Worm (Caenorhabditis elegans) whole organism, young adult: Measurements from ENCODE around the gene timp-1.
A peak's percentile ranks its signal among the peaks of the same experiment; 100 is the strongest.

Experiments used
- B0019.2 ChIP-seq: fragments of 200-800 bp; sonication (Bioruptor generic); conservative IDR thresholded peaks from 2 replicates; pipeline ENCODE4 v1.3.6; 2022; ENCODE audit warnings: missing genetic modification reagents, missing genetic modification characterization, missing compliant biosample characterization
- B0035.1 ChIP-seq: sonication (generic microtip); optimal IDR thresholded peaks from 2 replicates; lab custom pipeline; 2016; ENCODE audit warnings: missing genetic modification characterization, mild to moderate bottlenecking, missing compliant biosample characterization, missing genotype, missing genetic modification reagents
- C06A6.2 ChIP-seq: fragments of 200-800 bp; sonication (Bioruptor generic); conservative IDR thresholded peaks from 2 replicates; pipeline ENCODE4 v1.3.6; 2022; ENCODE audit warnings: missing genetic modification characterization, missing compliant biosample characterization
- F33H1.4 ChIP-seq: fragments of 200-800 bp; sonication (Bioruptor generic); IDR thresholded peaks from 2 replicates; pipeline ENCODE4 v1.3.6; 2022; ENCODE audit warnings: missing genetic modification reagents, missing genetic modification characterization, missing compliant biosample characterization
- F37B4.10 ChIP-seq: fragments of 200-800 bp; sonication (Bioruptor generic); IDR thresholded peaks from 2 replicates; pipeline ENCODE4 v1.3.6; 2022; ENCODE audit warnings: missing genetic modification characterization, missing compliant biosample characterization
- F39B2.1 ChIP-seq: fragments of 200-800 bp; sonication (Bioruptor generic); IDR thresholded peaks from 2 replicates; pipeline ENCODE4 v1.3.6; 2022; ENCODE audit warnings: missing genetic modification reagents, missing genetic modification characterization, missing compliant biosample characterization
- F57A8.1 ChIP-seq: fragments of 200-800 bp; sonication (Bioruptor generic); optimal IDR thresholded peaks from 2 replicates; lab custom pipeline; 2018; ENCODE audit warnings: mild to moderate bottlenecking, missing genetic modification characterization, moderate library complexity, missing compliant biosample characterization
- K11D2.4 ChIP-seq: fragments of 200-800 bp; sonication (Bioruptor generic); IDR thresholded peaks from 2 replicates; pipeline ENCODE4 v1.3.6; 2022; ENCODE audit warnings: missing genetic modification reagents, missing genetic modification characterization, missing compliant biosample characterization
- Y53G8AR.9 ChIP-seq: fragments of 200-800 bp; sonication (Bioruptor generic); conservative IDR thresholded peaks from 2 replicates; pipeline ENCODE4 v1.3.6; 2022; ENCODE audit warnings: missing genetic modification reagents, missing genetic modification characterization, missing compliant biosample characterization
- Y56A3A.18 ChIP-seq: fragments of 200-800 bp; sonication (Bioruptor generic); IDR thresholded peaks from 2 replicates; pipeline ENCODE4 v1.3.6; 2022; ENCODE audit warnings: missing genetic modification reagents, missing genetic modification characterization, missing compliant biosample characterization
- Y95B8A.8 ChIP-seq: fragments of 200-800 bp; sonication (Bioruptor generic); IDR thresholded peaks from 2 replicates; pipeline ENCODE4 v1.3.6; 2022; ENCODE audit warnings: missing genetic modification reagents, missing genetic modification characterization, missing compliant biosample characterization
- aptf-2 ChIP-seq: fragments of 200-800 bp; sonication (Bioruptor generic); conservative IDR thresholded peaks from 2 replicates; pipeline ENCODE4 v1.3.6; 2022; ENCODE audit warnings: missing genetic modification reagents, missing genetic modification characterization, missing compliant biosample characterization
- aptf-3 ChIP-seq: fragments of 200-800 bp; sonication (Bioruptor generic); IDR thresholded peaks from 2 replicates; pipeline ENCODE4 v1.3.6; 2022; ENCODE audit warnings: missing genetic modification characterization, missing compliant biosample characterization
- attf-6 ChIP-seq: fragments of 200-800 bp; sonication (Bioruptor generic); IDR thresholded peaks from 2 replicates; pipeline ENCODE4 v1.3.6; 2022; ENCODE audit warnings: missing genetic modification reagents, missing genetic modification characterization, missing compliant biosample characterization
- bed-2 ChIP-seq: fragments of 200-800 bp; sonication (Bioruptor generic); IDR thresholded peaks from 2 replicates; pipeline ENCODE4 v1.3.6; 2022; ENCODE audit warnings: missing genetic modification reagents, missing genetic modification characterization, missing compliant biosample characterization
- cebp-2 ChIP-seq: fragments of 200-800 bp; sonication (Bioruptor generic); IDR thresholded peaks from 2 replicates; pipeline ENCODE4 v1.3.6; 2022; ENCODE audit warnings: missing genetic modification characterization, missing compliant biosample characterization
- ceh-40 ChIP-seq: fragments of 200-800 bp; sonication (Bioruptor generic); IDR thresholded peaks from 2 replicates; pipeline ENCODE4 v1.3.6; 2022; ENCODE audit warnings: missing genetic modification characterization, missing compliant biosample characterization
- ceh-58 ChIP-seq: fragments of 200-800 bp; sonication (Bioruptor generic); IDR thresholded peaks from 2 replicates; pipeline ENCODE4 v1.3.6; 2022; ENCODE audit warnings: missing genetic modification characterization, missing compliant biosample characterization
- die-1 ChIP-seq: sonication (generic microtip); optimal IDR thresholded peaks from 2 replicates; lab custom pipeline; 2016; ENCODE audit warnings: missing genotype, mild to moderate bottlenecking, missing genetic modification characterization, missing compliant biosample characterization
- dox-1 ChIP-seq: fragments of 200-800 bp; sonication (Bioruptor generic); IDR thresholded peaks from 2 replicates; pipeline ENCODE4 v1.3.6; 2022; ENCODE audit warnings: missing genetic modification reagents, missing genetic modification characterization, missing compliant biosample characterization
- egl-18 ChIP-seq: fragments of 200-800 bp; sonication (Bioruptor generic); IDR thresholded peaks from 2 replicates; pipeline ENCODE4 v1.3.6; 2022; ENCODE audit warnings: missing genetic modification reagents, missing genetic modification characterization, missing compliant biosample characterization
- hlh-12 ChIP-seq: sonication (generic microtip); optimal IDR thresholded peaks from 2 replicates; lab custom pipeline; 2016; ENCODE audit warnings: missing genetic modification characterization, missing compliant biosample characterization
- hsf-1 ChIP-seq: fragments of 200-800 bp; sonication (Bioruptor generic); IDR thresholded peaks from 2 replicates; pipeline ENCODE4 v1.3.6; 2022; ENCODE audit warnings: missing genetic modification reagents, missing genetic modification characterization, missing compliant biosample characterization
- lin-35 ChIP-seq, 3 experiments: fragments of 150-350 bp in 2 of 3; sonication (generic microtip) in 1 of 3; optimal IDR thresholded peaks; 2 replicates each; lab custom pipeline; 2014 to 2018; ENCODE audit warnings: missing biosample characterization in 3 of 3, missing genetic modification characterization in 3 of 3, missing genetic modification reagents in 3 of 3
- lin-54 ChIP-seq: fragments of 200-800 bp; sonication (Bioruptor generic); optimal IDR thresholded peaks from 2 replicates; lab custom pipeline; 2018; ENCODE audit warnings: mild to moderate bottlenecking, missing genetic modification characterization, missing compliant biosample characterization
- lsl-1 ChIP-seq: fragments of 200-800 bp; sonication (Bioruptor generic); optimal IDR thresholded peaks from 2 replicates; lab custom pipeline; 2018; ENCODE audit warnings: mild to moderate bottlenecking, missing genetic modification characterization, moderate library complexity, missing compliant biosample characterization
- lsy-27 ChIP-seq: sonication (generic microtip); optimal IDR thresholded peaks from 2 replicates; lab custom pipeline; 2017; ENCODE audit warnings: missing genetic modification characterization, mild to moderate bottlenecking, missing compliant biosample characterization, antibody characterized with exemption, missing genotype, borderline replicate concordance; ENCODE audit not compliant: insufficient read depth
- madf-3 ChIP-seq: fragments of 200-800 bp; sonication (Bioruptor generic); IDR thresholded peaks from 2 replicates; pipeline ENCODE4 v1.3.6; 2022; ENCODE audit warnings: missing genetic modification reagents, missing genetic modification characterization, missing compliant biosample characterization
- madf-8 ChIP-seq: fragments of 200-800 bp; sonication (Bioruptor generic); conservative IDR thresholded peaks from 2 replicates; pipeline ENCODE4 v1.3.6; 2022; ENCODE audit warnings: missing genetic modification reagents, missing genetic modification characterization, missing compliant biosample characterization
- mcd-1 ChIP-seq: fragments of 200-800 bp; sonication (Bioruptor generic); IDR thresholded peaks from 2 replicates; pipeline ENCODE4 v1.3.6; 2022; ENCODE audit warnings: missing genetic modification reagents, missing genetic modification characterization, missing compliant biosample characterization
- mes-4 ChIP-seq: sonication (generic microtip); optimal IDR thresholded peaks from 2 replicates; lab custom pipeline; 2016; ENCODE audit warnings: missing genotype, missing genetic modification characterization, missing compliant biosample characterization
- nfya-1 ChIP-seq: sonication (generic microtip); optimal IDR thresholded peaks from 2 replicates; lab custom pipeline; 2017; ENCODE audit warnings: antibody characterized with exemption, missing compliant biosample characterization, missing genetic modification characterization, borderline replicate concordance; ENCODE audit not compliant: insufficient read depth
- nfyb-1 ChIP-seq: fragments of 200-800 bp; sonication (Bioruptor generic); IDR thresholded peaks from 2 replicates; pipeline ENCODE4 v1.3.6; 2022; ENCODE audit warnings: missing genetic modification reagents, missing genetic modification characterization, missing compliant biosample characterization
- nhr-120 ChIP-seq: fragments of 200-800 bp; sonication (Bioruptor generic); IDR thresholded peaks from 2 replicates; pipeline ENCODE4 v1.3.6; 2022; ENCODE audit warnings: missing genetic modification characterization, missing compliant biosample characterization
- nhr-179 ChIP-seq: sonication (generic microtip); optimal IDR thresholded peaks from 2 replicates; lab custom pipeline; 2016; ENCODE audit warnings: mild to moderate bottlenecking, missing genetic modification characterization, missing compliant biosample characterization
- rcor-1 ChIP-seq: fragments of 200-800 bp; sonication (Bioruptor generic); IDR thresholded peaks from 2 replicates; pipeline ENCODE4 v1.3.6; 2022; ENCODE audit warnings: missing genetic modification reagents, missing genetic modification characterization, missing compliant biosample characterization
- rec-8 ChIP-seq, 2 experiments: sonication (generic microtip); optimal IDR thresholded peaks; 2 replicates each; lab custom pipeline; 2016; ENCODE audit warnings: mild to moderate bottlenecking in 2 of 2, missing genetic modification characterization in 2 of 2, missing genetic modification reagents in 2 of 2, missing genotype in 2 of 2, missing biosample characterization in 1 of 2, missing compliant biosample characterization in 1 of 2, moderate library complexity in 1 of 2
- repo-1 ChIP-seq: sonication (generic microtip); optimal IDR thresholded peaks from 2 replicates; lab custom pipeline; 2017; ENCODE audit warnings: mild to moderate bottlenecking, missing genetic modification characterization, missing compliant biosample characterization
- rpc-1 ChIP-seq, 2 experiments: fragments of 150-350 bp in 1 of 2; sonication (generic microtip) in 1 of 2; optimal IDR thresholded peaks; 2 replicates each; lab custom pipeline; 2014 to 2018; ENCODE audit warnings: missing biosample characterization in 1 of 2, missing genetic modification characterization in 1 of 2, missing genetic modification reagents in 1 of 2, missing genotype in 1 of 2
- snpc-1.3 ChIP-seq: sonication (generic microtip); optimal IDR thresholded peaks from 2 replicates; lab custom pipeline; 2017; ENCODE audit warnings: missing genetic modification characterization, mild to moderate bottlenecking, missing compliant biosample characterization, antibody characterized with exemption, moderate library complexity, missing genotype, missing genetic modification reagents; ENCODE audit not compliant: insufficient read depth
- snpc-3.4 ChIP-seq: sonication (generic microtip); optimal IDR thresholded peaks from 2 replicates; lab custom pipeline; 2017; ENCODE audit warnings: missing genetic modification characterization, mild to moderate bottlenecking, missing compliant biosample characterization, antibody characterized with exemption, moderate library complexity, missing genotype, missing genetic modification reagents
- tbx-9 ChIP-seq: sonication (generic microtip); optimal IDR thresholded peaks from 2 replicates; lab custom pipeline; 2016; ENCODE audit warnings: borderline replicate concordance, missing genetic modification characterization, inconsistent platforms, missing compliant biosample characterization
- xnd-1 ChIP-seq: sonication (generic microtip); optimal IDR thresholded peaks from 2 replicates; lab custom pipeline; 2016; ENCODE audit warnings: missing genotype, missing genetic modification reagents, missing genetic modification characterization, missing compliant biosample characterization
- ztf-25 ChIP-seq: fragments of 200-800 bp; sonication (Bioruptor generic); IDR thresholded peaks from 2 replicates; pipeline ENCODE4 v1.3.6; 2022; ENCODE audit warnings: missing genetic modification reagents, missing genetic modification characterization, missing compliant biosample characterization

The timp-1 gene

ce11 chrV:8177349-8177748 lies 29.7 kb upstream of the timp-1 start, which contains the start of gene F20D6.9:
Gene F20D6.9, minus strand, starts transcription at chrV:8177449.
- no peak for TF ChIP-seq mes-4 (tag; lab: Kevin White, UChicago)
- no peak for TF ChIP-seq aptf-2 (GFP tag; lab: Robert Waterston, UW)
- TF ChIP-seq K11D2.4 (GFP tag; lab: Robert Waterston, UW): no peak
- TF ChIP-seq tbx-9 (tag; lab: Kevin White, UChicago): no peak
- TF ChIP-seq nhr-120 (GFP tag; lab: Robert Waterston, UW): no peak
- TF ChIP-seq cebp-2 (GFP tag; lab: Robert Waterston, UW): no peak
- TF ChIP-seq xnd-1: no peak
- TF ChIP-seq nfya-1 (tag; lab: Kevin White, UChicago): no peak
- TF ChIP-seq F39B2.1: no peak
- TF ChIP-seq egl-18 (GFP tag; lab: Robert Waterston, UW): no peak
- no peak for TF ChIP-seq lin-35 (GFP tag; optimal IDR thresholded peaks at IDR 0.05; lab: Kevin White, UChicago)
- no peak for TF ChIP-seq F37B4.10 (GFP tag; lab: Robert Waterston, UW)

DNA sequence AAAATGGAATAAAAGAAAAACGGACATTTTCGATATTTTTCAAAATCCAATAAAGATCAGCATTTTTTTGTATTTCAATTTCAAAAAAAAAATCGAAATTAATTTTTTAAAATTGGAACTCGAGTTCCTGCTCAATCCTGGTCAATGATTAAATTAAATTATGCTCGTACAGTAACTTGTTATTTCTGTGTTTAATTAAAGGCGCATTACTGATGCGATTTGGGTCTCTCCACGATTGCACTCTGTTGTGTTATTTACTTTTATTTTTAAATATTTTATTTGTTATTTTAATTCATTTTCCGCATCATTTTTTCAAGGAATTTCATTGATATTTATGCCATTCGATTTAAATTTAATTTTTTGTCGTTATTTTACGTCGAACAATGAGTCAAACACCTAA lies 28.8 kb upstream of the timp-1 start:
- TF ChIP-seq C06A6.2 (GFP tag; lab: Robert Waterston, UW) (no peak), nhr-120 (GFP tag; lab: Robert Waterston, UW) (no peak), bed-2 (GFP tag; lab: Robert Waterston, UW) (no peak), ceh-58 (no peak), ztf-25 (GFP tag; lab: Robert Waterston, UW) (no peak), aptf-3 (GFP tag; lab: Robert Waterston, UW) (no peak), B0035.1 (tag; lab: Kevin White, UChicago) (no peak), xnd-1 (peak; percentile 1), Y53G8AR.9 (GFP tag; lab: Robert Waterston, UW) (no peak), hsf-1 (GFP tag; lab: Robert Waterston, UW) (0 out of 2 replicates have a peak, but pooled peaks have one; percentile 25), snpc-1.3 (tag; lab: Kevin White, UChicago) (no peak), attf-6 (no peak), F33H1.4 (peak; percentile 79), lin-54 (GFP tag; lab: Kevin White, UChicago) (no peak), madf-8 (GFP tag; lab: Robert Waterston, UW) (peak; percentile 43; the same call in 1 of the 2 replicates), lsl-1 (GFP tag; lab: Kevin White, UChicago) (peak; percentile 83), rpc-1 (optimal IDR thresholded peaks at IDR 0.05; lab: Kevin White, UChicago) (no peak), rpc-1 (tag; optimal IDR thresholded peaks at IDR 0.05; lab: Kevin White, UChicago) (no peak), Y95B8A.8 (GFP tag; lab: Robert Waterston, UW) (no peak), madf-3 (no peak)

DNA sequence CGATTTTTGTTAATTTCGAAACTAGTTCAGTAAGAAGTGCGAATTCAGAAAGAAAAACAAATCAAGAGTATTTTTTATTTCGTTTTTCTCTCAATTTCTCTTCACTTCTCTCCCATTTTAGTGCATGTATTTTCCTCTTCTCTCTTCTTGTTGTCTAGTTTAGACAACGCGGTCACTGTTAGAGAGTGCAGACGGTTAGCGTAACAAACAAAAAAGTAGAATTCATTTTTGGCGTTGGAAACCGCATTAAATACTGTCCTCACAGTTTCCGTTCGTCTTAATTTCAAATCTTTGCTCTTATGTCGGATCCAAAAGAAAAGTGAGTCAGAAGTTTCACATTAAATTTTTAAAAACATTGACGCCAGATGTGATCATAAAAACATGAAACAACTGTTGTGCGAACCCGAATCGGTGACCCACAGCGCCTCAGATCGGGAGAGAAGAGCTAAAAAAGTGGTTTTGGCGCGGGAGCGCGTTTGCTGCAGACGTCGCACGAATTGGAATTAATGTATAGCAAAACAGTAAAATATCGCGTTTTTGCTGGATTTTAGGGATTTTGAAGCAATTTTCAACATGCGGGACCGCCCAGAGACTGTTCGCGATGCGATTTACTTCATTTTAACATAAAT lies 28.0 kb upstream of the timp-1 start, which contains the start of gene srp-7:
Gene srp-7, plus strand, starts transcription at position 213 of the 629 bp plus-strand sequence.
- TF ChIP-seq Y56A3A.18 (GFP tag; lab: Robert Waterston, UW) (no peak), ztf-25 (GFP tag; lab: Robert Waterston, UW) (0 out of 2 replicates have a peak, but pooled peaks have one; percentile 44), dox-1 (no peak; the same call in 1 of the 2 replicates), nfyb-1 (GFP tag; lab: Robert Waterston, UW) (no peak), B0019.2 (GFP tag; lab: Robert Waterston, UW) (no peak), snpc-3.4 (tag; lab: Kevin White, UChicago) (no peak), F57A8.1 (GFP tag; lab: Kevin White, UChicago) (no peak), attf-6 (no peak), ceh-40 (GFP tag; lab: Robert Waterston, UW) (no peak), mcd-1 (GFP tag; lab: Robert Waterston, UW) (peak; percentile 84), tbx-9 (tag; lab: Kevin White, UChicago) (no peak), die-1 (tag; lab: Kevin White, UChicago) (no peak), nhr-179 (tag; lab: Kevin White, UChicago) (no peak), mes-4 (tag; lab: Kevin White, UChicago) (no peak), rec-8 (tag; optimal IDR thresholded peaks at IDR 0.05; lab: Kevin White, UChicago) (no peak), hlh-12 (tag; lab: Kevin White, UChicago) (no peak), lsy-27 (tag; lab: Kevin White, UChicago) (no peak), repo-1 (tag; lab: Kevin White, UChicago) (no peak), rcor-1 (no peak)
